Worm (Caenorhabditis elegans): ENCODE data around the gene wht-1.
"Not testable (repeated sequence)": the region's sequence is repeated elsewhere in the genome, so short reads cannot be mapped to it uniquely, and the experiment has no call there.

DNA sequence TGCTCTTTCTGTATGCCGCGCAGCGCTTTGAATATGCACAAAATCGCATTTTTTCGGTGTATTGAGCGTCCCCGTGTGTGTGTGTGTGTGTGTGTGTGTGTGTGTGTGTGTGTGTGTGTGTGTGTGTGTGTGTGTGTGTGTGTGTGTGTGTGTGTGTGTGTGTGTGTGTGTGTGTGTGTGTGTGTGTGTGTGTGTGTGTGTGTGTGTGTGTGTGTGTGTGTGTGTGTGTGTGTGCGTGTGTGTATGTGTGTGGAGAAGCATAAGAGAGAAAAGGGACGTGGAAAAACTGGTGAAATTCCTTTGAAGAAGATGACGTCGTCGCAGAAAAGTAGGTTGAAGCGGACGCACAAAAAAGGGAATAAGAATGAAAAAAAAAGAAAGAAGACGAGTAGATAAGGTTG lies 45.8 kb upstream of the wht-1 start:
- TF ChIP-seq nhr-76 (tag; optimal IDR thresholded peaks at IDR 0.05); nhr-25 (tag; optimal IDR thresholded peaks at IDR 0.05; ENCODE audit: borderline replicate concordance, insufficient read depth); fos-1 (tag; optimal IDR thresholded peaks at IDR 0.05); F26F4.8 (GFP tag; conservative IDR thresholded peaks at IDR 0.05); lin-29 (GFP tag; IDR thresholded peaks at IDR 0.05); ama-1 (optimal IDR thresholded peaks at IDR 0.05): not testable (repeated sequence)
